Worm (Caenorhabditis elegans) whole organism, late embryonic: Measurements from ENCODE around the gene srh-76.

ENCODE experiments used
- C08G9.2 ChIP-seq: sonication (generic microtip); optimal IDR thresholded peaks from 2 replicates; lab custom pipeline; 2016; ENCODE audit warnings: mild to moderate bottlenecking, missing genetic modification characterization, moderate library complexity, missing compliant biosample characterization
- K02D7.2 ChIP-seq: sonication (generic microtip); optimal IDR thresholded peaks from 2 replicates; lab custom pipeline; 2017; ENCODE audit warnings: mild to moderate bottlenecking, missing genetic modification characterization, missing compliant biosample characterization
- K09A11.1 ChIP-seq: sonication (generic microtip); optimal IDR thresholded peaks from 2 replicates; lab custom pipeline; 2017; ENCODE audit warnings: antibody characterized with exemption, mild to moderate bottlenecking, missing genetic modification characterization, missing compliant biosample characterization; ENCODE audit not compliant: insufficient read depth
- T23F11.4 ChIP-seq: fragments of 200-800 bp; sonication (Bioruptor generic); optimal IDR thresholded peaks from 2 replicates; lab custom pipeline; 2018; ENCODE audit warnings: mild to moderate bottlenecking, missing genetic modification characterization, missing compliant biosample characterization
- Y22D7AL.16 ChIP-seq: sonication (generic microtip); optimal IDR thresholded peaks from 2 replicates; lab custom pipeline; 2016; ENCODE audit warnings: missing genetic modification characterization, missing compliant biosample characterization
- ama-1 ChIP-seq: fragments of 150-350 bp; optimal IDR thresholded peaks from 2 replicates; lab custom pipeline; 2014
- ceh-14 ChIP-seq: sonication (generic microtip); optimal IDR thresholded peaks from 2 replicates; lab custom pipeline; 2016; ENCODE audit warnings: missing genotype, missing genetic modification characterization, missing compliant biosample characterization
- ceh-19 ChIP-seq: fragments of 200-800 bp; sonication (Bioruptor generic); optimal IDR thresholded peaks from 2 replicates; lab custom pipeline; 2018; ENCODE audit warnings: mild to moderate bottlenecking, missing genetic modification characterization, missing compliant biosample characterization
- ceh-2 ChIP-seq: sonication (generic microtip); optimal IDR thresholded peaks from 2 replicates; lab custom pipeline; 2016; ENCODE audit warnings: missing genotype, missing genetic modification characterization, missing compliant biosample characterization
- ceh-22 ChIP-seq: sonication (generic microtip); optimal IDR thresholded peaks from 2 replicates; lab custom pipeline; 2017; ENCODE audit warnings: missing biosample characterization, missing genetic modification characterization
- ceh-30 ChIP-seq: fragments of 150-350 bp; optimal IDR thresholded peaks from 2 replicates; lab custom pipeline; 2014; ENCODE audit warnings: missing biosample characterization, missing genetic modification characterization
- ceh-31 ChIP-seq: sonication (generic microtip); optimal IDR thresholded peaks from 2 replicates; lab custom pipeline; 2016; ENCODE audit warnings: missing genetic modification characterization, missing compliant biosample characterization
- ceh-34 ChIP-seq: sonication (generic microtip); optimal IDR thresholded peaks from 2 replicates; lab custom pipeline; 2016; ENCODE audit warnings: mild to moderate bottlenecking, missing genetic modification characterization, missing compliant biosample characterization
- ceh-45 ChIP-seq: fragments of 200-800 bp; sonication (Bioruptor generic); IDR thresholded peaks from 2 replicates; pipeline ENCODE4 v1.3.6; 2022; ENCODE audit warnings: missing genetic modification reagents, missing genetic modification characterization, missing compliant biosample characterization
- ceh-6 ChIP-seq: fragments of 200-800 bp; sonication (Bioruptor generic); optimal IDR thresholded peaks from 2 replicates; lab custom pipeline; 2018; ENCODE audit warnings: mild to moderate bottlenecking, missing genetic modification characterization, missing compliant biosample characterization
- ceh-9 ChIP-seq: sonication (generic microtip); optimal IDR thresholded peaks from 2 replicates; lab custom pipeline; 2016; ENCODE audit warnings: mild to moderate bottlenecking, missing genetic modification characterization, inconsistent platforms, missing compliant biosample characterization
- elt-4 ChIP-seq: sonication (generic microtip); optimal IDR thresholded peaks from 2 replicates; lab custom pipeline; 2016; ENCODE audit warnings: missing genetic modification characterization, missing compliant biosample characterization
- ets-4 ChIP-seq: sonication (generic microtip); optimal IDR thresholded peaks from 2 replicates; lab custom pipeline; 2016; ENCODE audit warnings: missing genetic modification characterization, missing compliant biosample characterization
- eyg-1 ChIP-seq: sonication (generic microtip); optimal IDR thresholded peaks from 2 replicates; lab custom pipeline; 2016; ENCODE audit warnings: missing genotype, missing genetic modification characterization, missing compliant biosample characterization
- fax-1 ChIP-seq: sonication (generic microtip); optimal IDR thresholded peaks from 2 replicates; lab custom pipeline; 2016; ENCODE audit warnings: missing genotype, missing genetic modification characterization, missing compliant biosample characterization
- fkh-6 ChIP-seq: sonication (generic microtip); optimal IDR thresholded peaks from 2 replicates; lab custom pipeline; 2016; ENCODE audit warnings: missing genetic modification characterization, missing compliant biosample characterization
- hlh-15 ChIP-seq: sonication (generic microtip); optimal IDR thresholded peaks from 2 replicates; lab custom pipeline; 2016; ENCODE audit warnings: missing genetic modification characterization, missing compliant biosample characterization
- hlh-30 ChIP-seq: sonication (generic microtip); optimal IDR thresholded peaks from 2 replicates; lab custom pipeline; 2017; ENCODE audit warnings: antibody characterized with exemption, missing genetic modification characterization, missing compliant biosample characterization; ENCODE audit not compliant: insufficient read depth
- hlh-8 ChIP-seq: sonication (generic microtip); optimal IDR thresholded peaks from 2 replicates; lab custom pipeline; 2016; ENCODE audit warnings: missing genotype, missing genetic modification characterization, missing compliant biosample characterization
- lim-6 ChIP-seq: sonication (generic microtip); optimal IDR thresholded peaks from 2 replicates; lab custom pipeline; 2016; ENCODE audit warnings: missing genetic modification characterization, missing compliant biosample characterization
- lin-11 ChIP-seq: fragments of 200-800 bp; sonication (Bioruptor generic); optimal IDR thresholded peaks from 2 replicates; lab custom pipeline; 2018; ENCODE audit warnings: mild to moderate bottlenecking, missing genetic modification characterization, missing compliant biosample characterization
- madf-2 ChIP-seq: sonication (generic microtip); optimal IDR thresholded peaks from 2 replicates; lab custom pipeline; 2017; ENCODE audit warnings: missing genetic modification characterization, missing compliant biosample characterization
- mec-3 ChIP-seq: sonication (generic microtip); optimal IDR thresholded peaks from 2 replicates; lab custom pipeline; 2016; ENCODE audit warnings: borderline replicate concordance, missing genetic modification characterization, missing compliant biosample characterization
- nfya-1 ChIP-seq: sonication (generic microtip); optimal IDR thresholded peaks from 2 replicates; lab custom pipeline; 2017; ENCODE audit warnings: missing genetic modification characterization, mild to moderate bottlenecking, missing compliant biosample characterization, antibody characterized with exemption, moderate library complexity
- nhr-11 ChIP-seq: fragments of 150-350 bp; optimal IDR thresholded peaks from 2 replicates; lab custom pipeline; 2014; ENCODE audit warnings: missing biosample characterization, missing genetic modification characterization
- npax-4 ChIP-seq: sonication (generic microtip); optimal IDR thresholded peaks from 2 replicates; lab custom pipeline; 2016; ENCODE audit warnings: missing genetic modification characterization, missing compliant biosample characterization
- odd-2 ChIP-seq: sonication (generic microtip); optimal IDR thresholded peaks from 2 replicates; lab custom pipeline; 2017; ENCODE audit warnings: antibody characterized with exemption, mild to moderate bottlenecking, missing genetic modification characterization, missing compliant biosample characterization
- pag-3 ChIP-seq: sonication (generic microtip); optimal IDR thresholded peaks from 2 replicates; lab custom pipeline; 2016; ENCODE audit warnings: missing compliant biosample characterization, missing genetic modification characterization, borderline replicate concordance
- pat-9 ChIP-seq: fragments of 200-800 bp; sonication (Bioruptor generic); optimal IDR thresholded peaks from 2 replicates; lab custom pipeline; 2018; ENCODE audit warnings: mild to moderate bottlenecking, missing genetic modification characterization, moderate library complexity, missing compliant biosample characterization
- pha-2 ChIP-seq: sonication (generic microtip); optimal IDR thresholded peaks from 2 replicates; lab custom pipeline; 2017; ENCODE audit warnings: mild to moderate bottlenecking, missing genetic modification characterization, missing compliant biosample characterization
- pha-4 ChIP-seq: fragments of 150-350 bp; optimal IDR thresholded peaks from 2 replicates; lab custom pipeline; 2018; ENCODE audit warnings: missing biosample characterization, missing genetic modification reagents, missing genetic modification characterization
- pqm-1 ChIP-seq: sonication (generic microtip); optimal IDR thresholded peaks from 2 replicates; lab custom pipeline; 2016; ENCODE audit warnings: missing genetic modification characterization, missing compliant biosample characterization
- ref-2 ChIP-seq: sonication (generic microtip); optimal IDR thresholded peaks from 2 replicates; lab custom pipeline; 2016; ENCODE audit warnings: missing genetic modification characterization, missing compliant biosample characterization
- sox-2 ChIP-seq: fragments of 200-800 bp; sonication (Bioruptor generic); IDR thresholded peaks from 2 replicates; pipeline ENCODE4 v1.3.6; 2022; ENCODE audit warnings: missing genetic modification reagents, missing genetic modification characterization, missing compliant biosample characterization
- sox-4 ChIP-seq: sonication (generic microtip); optimal IDR thresholded peaks from 2 replicates; lab custom pipeline; 2017; ENCODE audit warnings: mild to moderate bottlenecking, missing genetic modification characterization, inconsistent platforms, missing compliant biosample characterization
- tbx-7 ChIP-seq: sonication (generic microtip); optimal IDR thresholded peaks from 2 replicates; lab custom pipeline; 2016; ENCODE audit warnings: missing genotype, missing genetic modification characterization, missing compliant biosample characterization
- unc-3 ChIP-seq, 2 experiments: fragments of 200-800 bp in 1 of 2; sonication (Bioruptor generic) in 1 of 2; sonication (generic microtip) in 1 of 2; conservative IDR thresholded peaks in 1 of 2; optimal IDR thresholded peaks in 1 of 2; 2 replicates each; pipeline versions ENCODE4 v1.3.6 to Lab custom; 2016 to 2022; ENCODE audit warnings: missing compliant biosample characterization in 2 of 2, missing genetic modification characterization in 2 of 2, missing genetic modification reagents in 1 of 2
- unc-42 ChIP-seq: sonication (generic microtip); optimal IDR thresholded peaks from 2 replicates; lab custom pipeline; 2016; ENCODE audit warnings: missing genotype, missing genetic modification characterization, missing compliant biosample characterization
- unc-55 ChIP-seq: sonication (generic microtip); optimal IDR thresholded peaks from 2 replicates; lab custom pipeline; 2017; ENCODE audit warnings: missing biosample characterization, missing genetic modification reagents, missing genetic modification characterization
- unc-86 ChIP-seq: sonication (generic microtip); optimal IDR thresholded peaks from 2 replicates; lab custom pipeline; 2016; ENCODE audit warnings: missing genetic modification characterization, missing compliant biosample characterization
- zip-5 ChIP-seq: sonication (generic microtip); optimal IDR thresholded peaks from 2 replicates; lab custom pipeline; 2016; ENCODE audit warnings: missing genetic modification characterization, missing compliant biosample characterization

srh-76 gene

ce11 chrV:5833531-5833930 lies at the start of gene srh-76:
Gene srh-76, plus strand, starts transcription at chrV:5833831.
- TF ChIP-seq odd-2 (tag; lab: Kevin White, UChicago) (no peak), nfya-1 (tag; lab: Kevin White, UChicago) (no peak), unc-55 (GFP tag; lab: Kevin White, UChicago) (no peak), fax-1 (no peak), eyg-1 (tag; lab: Kevin White, UChicago) (no peak), pat-9 (no peak), ceh-30 (no peak), fkh-6 (tag; lab: Kevin White, UChicago) (no peak), ref-2 (no peak), ceh-45 (no peak), pha-2 (tag; lab: Kevin White, UChicago) (no peak), elt-4 (no peak), hlh-8 (no peak), ceh-14 (tag; lab: Kevin White, UChicago) (no peak), ceh-9 (tag; lab: Kevin White, UChicago) (no peak)
- TF ChIP-seq, all 69 proteins: peak for 0

DNA sequence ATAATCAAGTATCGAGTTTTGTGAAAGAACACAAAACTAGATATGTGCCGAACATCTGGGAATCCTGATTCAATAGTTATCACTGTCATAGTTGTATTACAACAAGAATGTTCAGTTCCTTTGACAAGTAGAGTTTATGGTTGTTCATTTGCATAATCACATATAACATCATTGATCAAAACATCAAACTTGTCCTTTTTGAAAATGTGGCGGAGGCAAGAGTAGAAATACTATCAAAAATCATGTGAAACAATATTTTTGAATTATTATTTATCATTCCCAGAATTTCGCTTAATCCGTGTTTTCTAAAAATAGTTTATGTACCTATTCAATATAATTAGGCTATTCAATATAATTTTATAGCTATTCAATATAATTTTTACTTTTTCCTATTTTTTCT lies 48.3 kb upstream of the srh-76 start, which contains the start of gene F44E7.7:
Gene F44E7.7, minus strand, starts transcription at position 101 of the 400 bp plus-strand sequence.
- TF ChIP-seq sox-4 (tag; lab: Kevin White, UChicago) (no peak), npax-4 (tag; lab: Kevin White, UChicago) (no peak)

DNA sequence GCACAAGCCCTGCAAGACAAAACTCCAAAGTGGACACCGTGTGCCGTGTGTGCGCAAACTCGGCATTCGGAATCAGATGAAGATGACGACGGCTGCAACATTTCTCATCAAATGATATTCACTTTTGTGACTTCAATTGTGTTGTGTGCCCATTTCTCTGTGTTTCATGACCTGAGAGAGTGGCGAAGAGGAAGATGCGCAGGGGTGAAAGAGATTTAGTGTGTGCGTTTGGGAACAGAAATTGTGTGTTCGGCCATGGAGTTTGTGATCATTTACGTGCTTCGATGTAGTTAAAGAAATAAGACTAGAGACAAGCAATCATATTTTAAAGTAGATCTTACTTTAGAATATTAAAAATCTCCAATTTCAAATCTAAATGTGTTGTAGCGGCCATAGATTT lies 45.0 kb upstream of the srh-76 start:
- TF ChIP-seq sox-2 (GFP tag; lab: Robert Waterston, UW) (no peak), Y22D7AL.16 (no peak), tbx-7 (tag; lab: Kevin White, UChicago) (no peak), unc-55 (GFP tag; lab: Kevin White, UChicago) (no peak), lin-11 (no peak), nhr-11 (tag; lab: Kevin White, UChicago) (no peak), lim-6 (tag; lab: Kevin White, UChicago) (no peak), ets-4 (tag; lab: Kevin White, UChicago) (no peak), T23F11.4 (GFP tag; lab: Kevin White, UChicago) (no peak), ceh-19 (GFP tag; lab: Kevin White, UChicago) (no peak), eyg-1 (tag; lab: Kevin White, UChicago) (no peak), pag-3 (no peak), madf-2 (no peak), unc-86 (tag; lab: Kevin White, UChicago) (no peak), pqm-1 (tag; lab: Kevin White, UChicago) (no peak), unc-3 (GFP tag; conservative IDR thresholded peaks at IDR 0.05; lab: Robert Waterston, UW) (no peak), unc-3 (tag; optimal IDR thresholded peaks at IDR 0.05; lab: Kevin White, UChicago) (no peak), ceh-30 (no peak), pha-2 (tag; lab: Kevin White, UChicago) (no peak)

- TF ChIP-seq unc-42 (tag; lab: Kevin White, UChicago) (peak; percentile 66), pha-4 (tag; lab: Kevin White, UChicago) (no peak), ceh-22 (tag; lab: Kevin White, UChicago) (no peak), pqm-1 (tag; lab: Kevin White, UChicago) (peak; percentile 23), K02D7.2 (peak; percentile 28), zip-5 (tag; lab: Kevin White, UChicago) (peak; percentile 81), lin-11 (no peak), C08G9.2 (tag; lab: Kevin White, UChicago) (peak; percentile 80), ceh-6 (no peak), ets-4 (tag; lab: Kevin White, UChicago) (peak; percentile 71), madf-2 (peak; percentile 39), sox-4 (tag; lab: Kevin White, UChicago) (peak; percentile 36), ceh-2 (tag; lab: Kevin White, UChicago) (peak; percentile 78), mec-3 (no peak), ceh-31 (peak; percentile 93), K09A11.1 (no peak), ceh-34 (tag; lab: Kevin White, UChicago) (peak; percentile 60), ama-1 (lab: Kevin White, UChicago) (no peak), hlh-15 (tag; lab: Kevin White, UChicago) (peak; percentile 49), unc-86 (tag; lab: Kevin White, UChicago) (peak; percentile 37), fax-1 (peak; percentile 73), hlh-30 (tag; lab: Kevin White, UChicago) (no peak)
These were observed 42.9 kb upstream of the srh-76 start, which contains the start of the genes nhr-142 and F44E7.9 for ce11 chrV:5790497-5791280. Gene nhr-142, minus strand, starts transcription at chrV:5790553. Gene F44E7.9, plus strand, starts transcription at chrV:5791230.
